Fruit fly (Drosophila melanogaster) Kc167 (cell line): ENCODE data around the gene ATPsynE.

Source experiments
- Myc ChIP-seq: fragments of >200 bp; optimal IDR thresholded peaks from 2 replicates; lab custom pipeline; 2017; ENCODE audit warnings: missing external identifiers
- Sin3A ChIP-seq: fragments of >200 bp; optimal IDR thresholded peaks from 2 replicates; lab custom pipeline; 2018; ENCODE audit warnings: missing external identifiers
- h ChIP-seq: fragments of >200 bp; optimal IDR thresholded peaks from 3 replicates; lab custom pipeline; 2018; ENCODE audit warnings: missing external identifiers
- insv ChIP-seq: fragments of >200 bp; optimal IDR thresholded peaks from 3 replicates; lab custom pipeline; 2018; ENCODE audit warnings: missing external identifiers
- psq ChIP-seq: fragments of >200 bp; optimal IDR thresholded peaks from 2 replicates; lab custom pipeline; 2017; ENCODE audit warnings: missing external identifiers
- ttk ChIP-seq: sonication (Bioruptor generic); optimal IDR thresholded peaks from 2 replicates; lab custom pipeline; 2017; ENCODE audit warnings: missing external identifiers

ATPsynE gene

dm6 chr3R:14373192-14373827 is 46.6 kb downstream of the ATPsynE start:
- no peak for TF ChIP-seq Sin3A (lab: Kevin White, UChicago)
- TF ChIP-seq psq (lab: Kevin White, UChicago), result no peak
- TF ChIP-seq Myc (lab: Kevin White, UChicago), result no peak
- no peak for TF ChIP-seq h (lab: Kevin White, UChicago)
- no peak for TF ChIP-seq insv (lab: Kevin White, UChicago)

dm6 chr3R:14373828-14374217 is 47.1 kb downstream of the ATPsynE start:
- TF ChIP-seq h (lab: Kevin White, UChicago) (no peak), Sin3A (lab: Kevin White, UChicago) (no peak), Myc (lab: Kevin White, UChicago) (no peak), insv (lab: Kevin White, UChicago) (no peak), ttk (lab: Kevin White, UChicago) (no peak), psq (lab: Kevin White, UChicago) (no peak)
